Fruit fly (Drosophila melanogaster): ENCODE measurements around the gene CG42724.

The CG42724 gene

dm6 chr3R:6410412-6411225 is 42.5 kb upstream of the CG42724 start (continued):
- TF ChIP-seq zfh1 (GFP tag; IDR thresholded peaks at IDR 0.05) (peak; percentile 38; the same call in 2 of the 3 replicates), CG2202 (tag; optimal IDR thresholded peaks at IDR 0.05) (peak; percentile 65), E2f1 (GFP tag; IDR thresholded peaks at IDR 0.05) (no peak; the same call in 1 of the 2 replicates), ham (GFP tag; IDR thresholded peaks at IDR 0.05) (0 out of 2 replicates have a peak, but pooled peaks have one; percentile 57), Trl (optimal IDR thresholded peaks at IDR 0.05) (peak; percentile 69 to 87), Trl (GFP tag; optimal IDR thresholded peaks at IDR 0.05) (peak; percentile 44), sqz (GFP tag; optimal IDR thresholded peaks at IDR 0.05) (peak; percentile 77), CG2678 (tag; optimal IDR thresholded peaks at IDR 0.05) (peak; percentile 96), Dp (GFP tag; optimal IDR thresholded peaks at IDR 0.05) (no peak), Aef1 (GFP tag; IDR thresholded peaks at IDR 0.05) (peak; percentile 10), stwl (tag; optimal IDR thresholded peaks at IDR 0.05) (no peak), CG12299 (tag; optimal IDR thresholded peaks at IDR 0.05) (peak; percentile 72), CG17328 (GFP tag; IDR thresholded peaks at IDR 0.05) (peak; percentile 31), run (tag; optimal IDR thresholded peaks at IDR 0.05) (peak; percentile 42), twi (tag; optimal IDR thresholded peaks at IDR 0.05) (peak; percentile 79), tna (GFP tag; IDR thresholded peaks at IDR 0.05; ENCODE audit: partially characterized antibody) (no peak), CG10979 (tag; optimal IDR thresholded peaks at IDR 0.05) (peak; percentile 89), p53 (GFP tag; optimal IDR thresholded peaks at IDR 0.05) (peak; percentile 61), CG9437 (GFP tag; optimal IDR thresholded peaks at IDR 0.05) (peak; percentile 93), Hmr (GFP tag; optimal IDR thresholded peaks at IDR 0.05) (peak; percentile 88), Dip2 (GFP tag; IDR thresholded peaks at IDR 0.05) (no peak), grn (GFP tag; optimal IDR thresholded peaks at IDR 0.05) (peak; percentile 42), nerfin-2 (GFP tag; IDR thresholded peaks at IDR 0.05; ENCODE audit: partially characterized antibody) (no peak), CG10267 (tag; optimal IDR thresholded peaks at IDR 0.05) (peak; percentile 83), zfh2 (GFP tag; optimal IDR thresholded peaks at IDR 0.05) (peak; percentile 82), pros (GFP tag; optimal IDR thresholded peaks at IDR 0.05) (peak; percentile 60), CG14441 (GFP tag; IDR thresholded peaks at IDR 0.05) (0 out of 2 replicates have a peak, but pooled peaks have one; percentile 46), cas (GFP tag; IDR thresholded peaks at IDR 0.05) (no peak), CG2889 (GFP tag; IDR thresholded peaks at IDR 0.05) (0 out of 3 replicates have a peak, but pooled peaks have one; percentile 49), CG11723 (GFP tag; optimal IDR thresholded peaks at IDR 0.05) (peak; percentile 79), Sry-δ (GFP tag; optimal IDR thresholded peaks at IDR 0.05) (peak; percentile 30), Max (GFP tag; optimal IDR thresholded peaks at IDR 0.05) (peak; percentile 81), CG15011 (GFP tag; optimal IDR thresholded peaks at IDR 0.05) (peak; percentile 89), ranshi (GFP tag; IDR thresholded peaks at IDR 0.05) (peak; percentile 68; the same call in 1 of the 2 replicates), CG10462 (GFP tag; optimal IDR thresholded peaks at IDR 0.05) (peak; percentile 52), CG9215 (GFP tag; IDR thresholded peaks at IDR 0.05) (peak; percentile 78), Six4 (GFP tag; optimal IDR thresholded peaks at IDR 0.05) (peak; percentile 81), CG6854 (GFP tag; optimal IDR thresholded peaks at IDR 0.05) (peak; percentile 87), tll (GFP tag; optimal IDR thresholded peaks at IDR 0.05) (peak in 1 of 2 experiments; percentile 10), CrebB (tag; optimal IDR thresholded peaks at IDR 0.05) (peak; percentile 59), dm (GFP tag; optimal IDR thresholded peaks at IDR 0.05) (peak; percentile 57), Hand (GFP tag; optimal IDR thresholded peaks at IDR 0.05) (peak; percentile 88), CG43689 (GFP tag; IDR thresholded peaks at IDR 0.05) (no peak), C15 (GFP tag; IDR thresholded peaks at IDR 0.05) (no peak), Drgx (GFP tag; IDR thresholded peaks at IDR 0.05) (peak; percentile 30), BEAF-32 (GFP tag; optimal IDR thresholded peaks at IDR 0.05) (no peak), ash1 (GFP tag; optimal IDR thresholded peaks at IDR 0.05) (no peak), CoRest (tag; optimal IDR thresholded peaks at IDR 0.05) (peak; percentile 96), ftz-f1 (GFP tag; optimal IDR thresholded peaks at IDR 0.05) (peak; percentile 37)
